Worm (Caenorhabditis elegans) whole organism, midembryonic: ENCODE data around the gene F59B1.4.
"Not testable (repeated sequence)": the region's sequence is repeated elsewhere in the genome, so short reads cannot be mapped to it uniquely, and the experiment has no call there.

Experiments used
- T22C8.4 ChIP-seq: fragments of 200-800 bp; sonication (Bioruptor generic); IDR thresholded peaks from 2 replicates; pipeline ENCODE4 v1.3.6; 2022; ENCODE audit warnings: missing genetic modification characterization, missing compliant biosample characterization
- cog-1 ChIP-seq: sonication (generic microtip); optimal IDR thresholded peaks from 2 replicates; lab custom pipeline; 2016; ENCODE audit warnings: missing genetic modification characterization, missing compliant biosample characterization
- flt-1 ChIP-seq: fragments of 200-800 bp; sonication (Bioruptor generic); IDR thresholded peaks from 2 replicates; pipeline ENCODE4 v1.3.6; 2022; ENCODE audit warnings: missing genetic modification characterization, missing compliant biosample characterization
- klf-2 ChIP-seq: fragments of 200-800 bp; sonication (Bioruptor generic); conservative IDR thresholded peaks from 2 replicates; pipeline ENCODE4 v1.3.6; 2022; ENCODE audit warnings: missing genetic modification reagents, missing genetic modification characterization, missing compliant biosample characterization
- med-1 ChIP-seq: sonication (generic microtip); optimal IDR thresholded peaks from 2 replicates; lab custom pipeline; 2017; ENCODE audit warnings: missing genetic modification characterization, mild to moderate bottlenecking, missing compliant biosample characterization, antibody characterized with exemption, missing genetic modification reagents; ENCODE audit not compliant: insufficient read depth
- ref-1 ChIP-seq: fragments of 200-800 bp; sonication (Bioruptor generic); conservative IDR thresholded peaks from 2 replicates; pipeline ENCODE4 v1.3.6; 2022; ENCODE audit warnings: missing genetic modification reagents, missing genetic modification characterization, missing compliant biosample characterization
- tab-1 ChIP-seq: fragments of 200-800 bp; sonication (Bioruptor generic); IDR thresholded peaks from 2 replicates; pipeline ENCODE4 v1.3.6; 2022; ENCODE audit warnings: missing genetic modification characterization, missing compliant biosample characterization
- ztf-23 ChIP-seq: fragments of 200-800 bp; sonication (Bioruptor generic); IDR thresholded peaks from 2 replicates; pipeline ENCODE4 v1.3.6; 2022; ENCODE audit warnings: missing genetic modification reagents, missing genetic modification characterization, missing compliant biosample characterization
- ztf-29 ChIP-seq: fragments of 200-800 bp; sonication (Bioruptor generic); IDR thresholded peaks from 2 replicates; pipeline ENCODE4 v1.3.6; 2022; ENCODE audit warnings: missing genetic modification reagents, missing genetic modification characterization, missing compliant biosample characterization

The F59B1.4 gene

ce11 chrV:3637086-3637485, 10.2 kb upstream of the F59B1.4 start, which contains the start of gene srx-41:
TSS of gene srx-41 (minus strand) at chrV:3637186.
- TF ChIP-seq cog-1 = no peak
- no peak for TF ChIP-seq flt-1 (GFP tag; lab: Robert Waterston, UW)
- TF ChIP-seq tab-1 (GFP tag; lab: Robert Waterston, UW) = no peak
- TF ChIP-seq ref-1 = no peak
- no peak for TF ChIP-seq ztf-29 (GFP tag; lab: Robert Waterston, UW)
- no peak for TF ChIP-seq klf-2
- no peak for TF ChIP-seq T22C8.4 (GFP tag; lab: Robert Waterston, UW)

- TF ChIP-seq klf-2 (no peak), med-1 (GFP tag; lab: Kevin White, UChicago) (no peak), flt-1 (GFP tag; lab: Robert Waterston, UW) (no peak), tab-1 (GFP tag; lab: Robert Waterston, UW) (no peak), ref-1 (no peak), ztf-23 (GFP tag; lab: Robert Waterston, UW) (no peak), ztf-29 (GFP tag; lab: Robert Waterston, UW) (no peak), cog-1 (no peak), T22C8.4 (GFP tag; lab: Robert Waterston, UW) (no peak)
Measured at ce11 chrV:3634293-3635016, 7.6 kb upstream of the F59B1.4 start.

ce11 chrV:3633041-3633440, 6.2 kb upstream of the F59B1.4 start, which contains the start of gene F59B1.2:
TSS of gene F59B1.2 (plus strand) at chrV:3633341.
- TF ChIP-seq ztf-23 (GFP tag; lab: Robert Waterston, UW) (no peak), cog-1 (no peak), flt-1 (GFP tag; lab: Robert Waterston, UW) (no peak), klf-2 (no peak), ref-1 (no peak), med-1 (GFP tag; lab: Kevin White, UChicago) (no peak)

ce11 chrV:3632249-3633030, 5.6 kb upstream of the F59B1.4 start:
- TF ChIP-seq ztf-29 (GFP tag; lab: Robert Waterston, UW) (no peak), klf-2 (no peak), flt-1 (GFP tag; lab: Robert Waterston, UW) (no peak), tab-1 (GFP tag; lab: Robert Waterston, UW) (no peak), cog-1 (no peak)

- TF ChIP-seq ref-1 = no peak
- TF ChIP-seq flt-1 (GFP tag; lab: Robert Waterston, UW) = no peak
- no peak for TF ChIP-seq tab-1 (GFP tag; lab: Robert Waterston, UW)
- TF ChIP-seq cog-1 = no peak
- no peak for TF ChIP-seq ztf-29 (GFP tag; lab: Robert Waterston, UW)
- TF ChIP-seq klf-2 = no peak
- no peak for TF ChIP-seq med-1 (GFP tag; lab: Kevin White, UChicago)
- no peak for TF ChIP-seq ztf-23 (GFP tag; lab: Robert Waterston, UW)
Measured at ce11 chrV:3631591-3631990, 4.7 kb upstream of the F59B1.4 start, which contains the start of gene F59B1.6. TSS of gene F59B1.6 (minus strand) at chrV:3631691.

ce11 chrV:3620608-3621007, 6.2 kb downstream of the F59B1.4 start, which contains the start of gene srx-93:
TSS of gene srx-93 (minus strand) at chrV:3620708.
- not testable (repeated sequence) for TF ChIP-seq flt-1 (GFP tag; lab: Robert Waterston, UW); ref-1; T22C8.4 (GFP tag; lab: Robert Waterston, UW)

ce11 chrV:3616844-3617243, 10.0 kb downstream of the F59B1.4 start:
- TF ChIP-seq tab-1 (GFP tag; lab: Robert Waterston, UW) = no peak
- TF ChIP-seq klf-2 = no peak
- TF ChIP-seq cog-1 = no peak
- TF ChIP-seq ztf-23 (GFP tag; lab: Robert Waterston, UW) = no peak
- TF ChIP-seq T22C8.4 (GFP tag; lab: Robert Waterston, UW) = no peak
- no peak for TF ChIP-seq ztf-29 (GFP tag; lab: Robert Waterston, UW)
- TF ChIP-seq ref-1 = no peak
- no peak for TF ChIP-seq flt-1 (GFP tag; lab: Robert Waterston, UW)
- TF ChIP-seq med-1 (GFP tag; lab: Kevin White, UChicago) = no peak

- TF ChIP-seq ztf-29 (GFP tag; lab: Robert Waterston, UW) (no peak), med-1 (GFP tag; lab: Kevin White, UChicago) (no peak), cog-1 (no peak), T22C8.4 (GFP tag; lab: Robert Waterston, UW) (no peak)
Measured at ce11 chrV:3614397-3614796, 12.4 kb downstream of the F59B1.4 start, which contains the start of gene T22F3.11. TSS of gene T22F3.11 (minus strand) at chrV:3614553.

ce11 chrV:3613042-3613441, 13.8 kb downstream of the F59B1.4 start:
- no peak for TF ChIP-seq med-1 (GFP tag; lab: Kevin White, UChicago)
- TF ChIP-seq ztf-23 (GFP tag; lab: Robert Waterston, UW) = no peak
- no peak for TF ChIP-seq klf-2
- TF ChIP-seq flt-1 (GFP tag; lab: Robert Waterston, UW) = no peak
- no peak for TF ChIP-seq tab-1 (GFP tag; lab: Robert Waterston, UW)
- TF ChIP-seq cog-1 = no peak
- no peak for TF ChIP-seq T22C8.4 (GFP tag; lab: Robert Waterston, UW)

ce11 chrV:3611654-3612053, 15.2 kb downstream of the F59B1.4 start, which contains the start of gene T22F3.10:
TSS of gene T22F3.10 (minus strand) at chrV:3611754.
- TF ChIP-seq T22C8.4 (GFP tag; lab: Robert Waterston, UW) (no peak), klf-2 (no peak), ztf-29 (GFP tag; lab: Robert Waterston, UW) (no peak), cog-1 (no peak), ref-1 (no peak), flt-1 (GFP tag; lab: Robert Waterston, UW) (no peak), ztf-23 (GFP tag; lab: Robert Waterston, UW) (no peak), med-1 (GFP tag; lab: Kevin White, UChicago) (no peak), tab-1 (GFP tag; lab: Robert Waterston, UW) (no peak)
